Worm (Caenorhabditis elegans): Measurements from ENCODE around the gene C13A2.3.
"Not testable (repeated sequence)": the region's sequence is repeated elsewhere in the genome, so short reads cannot be mapped to it uniquely, and the experiment has no call there.

Gene C13A2.3

DNA sequence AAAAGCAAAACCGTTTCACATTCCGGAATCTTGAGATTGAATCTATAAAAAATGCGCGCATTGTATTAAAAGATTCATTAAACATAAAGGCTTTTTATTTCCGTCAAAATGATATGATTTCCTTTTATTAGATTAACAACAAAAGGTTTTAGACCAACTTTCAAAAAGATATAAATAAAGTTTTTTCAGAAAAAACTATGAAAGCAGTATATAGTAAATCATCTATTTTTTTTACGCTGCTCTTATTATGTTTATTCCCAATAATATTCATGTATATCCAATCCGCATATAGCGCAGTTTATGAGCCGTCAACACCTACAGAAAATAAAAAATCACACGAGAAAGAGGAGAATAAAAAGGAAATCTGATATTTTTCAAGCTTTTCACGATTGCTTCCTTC is 22.4 kb downstream of the C13A2.3 start, which contains the start of gene F07G11.2:
Gene F07G11.2 (plus strand): TSS at position 301 of the 400 bp plus-strand sequence.
- not testable (repeated sequence) for TF ChIP-seq alr-1, snpc-4, mab-5 (tag; optimal IDR thresholded peaks at IDR 0.05)

DNA sequence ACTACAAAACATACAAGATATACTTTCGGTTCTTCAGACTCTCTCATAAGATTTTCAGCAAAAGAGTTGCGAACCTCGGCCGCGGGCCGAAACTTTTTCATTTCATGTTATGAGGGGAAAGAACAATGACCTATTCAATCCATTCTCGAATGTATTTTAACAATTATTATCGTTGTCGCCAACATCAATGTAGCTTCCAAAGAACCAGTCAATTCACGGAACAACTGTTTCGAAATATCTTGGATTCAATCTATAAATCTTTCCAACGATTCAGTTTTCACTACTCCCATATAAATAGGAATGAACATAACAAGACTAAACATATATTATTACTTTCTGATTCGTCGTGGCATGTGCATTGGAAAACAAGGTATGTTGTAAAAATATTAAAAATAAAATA is 25.0 kb downstream of the C13A2.3 start, which contains the start of gene F07G11.1:
Gene F07G11.1 (plus strand): TSS at position 301 of the 400 bp plus-strand sequence.
- TF ChIP-seq nhr-21 (tag; optimal IDR thresholded peaks at IDR 0.05) (no peak), lsy-2 (tag; optimal IDR thresholded peaks at IDR 0.05) (no peak), dmd-4 (tag; optimal IDR thresholded peaks at IDR 0.05) (no peak), mab-5 (tag; optimal IDR thresholded peaks at IDR 0.05) (no peak), nhr-25 (tag; optimal IDR thresholded peaks at IDR 0.05) (no peak), sma-9 (GFP tag; optimal IDR thresholded peaks at IDR 0.05) (no peak), sma-9 (tag; optimal IDR thresholded peaks at IDR 0.05) (no peak), blmp-1 (tag; optimal IDR thresholded peaks at IDR 0.05; ENCODE audit: insufficient read depth) (no peak), sma-3 (GFP tag; optimal IDR thresholded peaks at IDR 0.05) (no peak), nhr-77 (tag; optimal IDR thresholded peaks at IDR 0.05) (no peak), lin-11 (tag; optimal IDR thresholded peaks at IDR 0.05) (no peak), crh-2 (tag; optimal IDR thresholded peaks at IDR 0.05) (no peak), Y55F3AM.14 (GFP tag; optimal IDR thresholded peaks at IDR 0.05) (no peak), unc-62 (GFP tag; optimal IDR thresholded peaks at IDR 0.05) (no peak), peb-1 (tag; optimal IDR thresholded peaks at IDR 0.05) (no peak), ceh-16 (tag; optimal IDR thresholded peaks at IDR 0.05) (no peak), zag-1 (tag; optimal IDR thresholded peaks at IDR 0.05) (no peak), R02D3.7 (tag; optimal IDR thresholded peaks at IDR 0.05) (no peak), elt-1 (tag; optimal IDR thresholded peaks at IDR 0.05) (no peak)

DNA sequence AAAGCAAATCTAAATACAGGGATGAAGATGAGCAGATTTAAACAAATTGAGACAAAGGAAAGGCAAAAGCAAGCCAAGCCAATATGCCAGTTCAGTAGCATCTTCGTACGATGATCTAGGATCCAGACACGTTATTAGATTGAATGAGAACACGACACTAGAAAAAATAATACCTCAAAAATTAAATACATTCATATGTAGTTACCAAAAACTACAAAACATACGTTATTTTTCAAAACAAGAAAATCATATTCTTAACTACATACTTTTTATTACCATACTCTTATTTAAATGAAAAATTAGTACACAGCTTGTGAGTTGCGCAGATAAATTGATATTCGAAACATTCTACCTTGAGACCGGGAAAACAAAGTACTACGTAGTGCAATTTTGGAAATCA is 31.1 kb downstream of the C13A2.3 start, which contains the start of gene srx-6:
Gene srx-6 (minus strand): TSS at position 101 of the 400 bp plus-strand sequence.
- no peak for TF ChIP-seq aly-2 (tag; optimal IDR thresholded peaks at IDR 0.05)

ce11 chrV:7320909-7321308 is 38.8 kb downstream of the C13A2.3 start, which contains the start of gene lmd-4:
lmd-4 (minus strand) TSS chrV:7321009.
- TF ChIP-seq mab-5 (tag; optimal IDR thresholded peaks at IDR 0.05) (no peak), elt-1 (tag; optimal IDR thresholded peaks at IDR 0.05) (no peak), unc-39 (tag; optimal IDR thresholded peaks at IDR 0.05) (no peak), nhr-25 (tag; optimal IDR thresholded peaks at IDR 0.05) (no peak), mdl-1 (tag; optimal IDR thresholded peaks at IDR 0.05) (no peak), egl-27 (tag; optimal IDR thresholded peaks at IDR 0.05) (no peak), lin-13 (GFP tag; optimal IDR thresholded peaks at IDR 0.05) (no peak), nhr-6 (tag; optimal IDR thresholded peaks at IDR 0.05) (no peak), crh-2 (tag; optimal IDR thresholded peaks at IDR 0.05) (no peak), fos-1 (tag; optimal IDR thresholded peaks at IDR 0.05) (no peak), nhr-10 (tag; optimal IDR thresholded peaks at IDR 0.05) (no peak), Y55F3AM.14 (GFP tag; optimal IDR thresholded peaks at IDR 0.05) (no peak)

- TF ChIP-seq sma-9 (GFP tag; optimal IDR thresholded peaks at IDR 0.05) (no peak), sma-9 (tag; optimal IDR thresholded peaks at IDR 0.05) (no peak), aly-2 (tag; optimal IDR thresholded peaks at IDR 0.05) (no peak), blmp-1 (tag; optimal IDR thresholded peaks at IDR 0.05; ENCODE audit: insufficient read depth) (no peak), R02D3.7 (tag; optimal IDR thresholded peaks at IDR 0.05) (no peak), nhr-25 (tag; optimal IDR thresholded peaks at IDR 0.05) (no peak), ZK546.5 (tag; optimal IDR thresholded peaks at IDR 0.05) (no peak), lin-13 (GFP tag; optimal IDR thresholded peaks at IDR 0.05) (no peak), nhr-12 (tag; optimal IDR thresholded peaks at IDR 0.05) (no peak)
Observed at ce11 chrV:7321915-7322314, 39.8 kb downstream of the C13A2.3 start, which contains the start of gene F10G2.10. F10G2.10 (plus strand) TSS chrV:7322215.

- TF ChIP-seq ztf-4 (tag; optimal IDR thresholded peaks at IDR 0.05) (no peak), ceh-82 (tag; optimal IDR thresholded peaks at IDR 0.05) (no peak), crh-2 (tag; optimal IDR thresholded peaks at IDR 0.05) (no peak), snpc-4 (tag; optimal IDR thresholded peaks at IDR 0.05) (no peak), nhr-77 (tag; optimal IDR thresholded peaks at IDR 0.05) (no peak), F13H6.1 (tag; optimal IDR thresholded peaks at IDR 0.05) (no peak), elt-3 (tag; optimal IDR thresholded peaks at IDR 0.05) (no peak), ama-1 (optimal IDR thresholded peaks at IDR 0.05) (no peak), peb-1 (tag; optimal IDR thresholded peaks at IDR 0.05) (no peak), alr-1 (tag; optimal IDR thresholded peaks at IDR 0.05) (no peak), lin-13 (GFP tag; optimal IDR thresholded peaks at IDR 0.05) (no peak)
Observed at ce11 chrV:7325285-7325684, 43.1 kb downstream of the C13A2.3 start, which contains the start of gene srx-92. srx-92 (minus strand) TSS chrV:7325385.
